Worm (Caenorhabditis elegans): ENCODE data around the gene unc-32.

Gene unc-32

DNA sequence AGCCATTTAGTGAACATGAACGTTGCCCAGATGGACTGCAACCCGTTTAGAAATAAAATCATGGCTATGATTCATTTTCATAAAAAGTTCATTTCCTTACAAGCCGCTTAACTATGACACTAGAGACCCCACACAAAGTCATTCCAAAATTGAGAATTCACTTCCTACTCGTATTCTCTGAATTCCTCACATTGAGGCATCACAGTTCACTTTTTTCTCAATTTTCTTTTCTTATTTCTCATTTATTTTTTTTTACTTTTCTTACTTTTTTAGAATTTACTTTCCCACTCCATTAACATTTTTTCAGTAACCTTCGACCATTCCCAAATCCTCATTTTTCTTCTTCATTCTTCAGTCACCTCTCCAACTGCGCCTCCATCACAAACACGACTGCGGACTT is 38.9 kb downstream of the unc-32 start, which contains the start of gene dhrr-1:
dhrr-1 (plus strand) TSS at position 301 of the 400 bp plus-strand sequence.
- TF ChIP-seq elt-1 (tag; optimal IDR thresholded peaks at IDR 0.05) (no peak), unc-62 (GFP tag; optimal IDR thresholded peaks at IDR 0.05) (no peak), ztf-4 (tag; optimal IDR thresholded peaks at IDR 0.05) (no peak), ceh-16 (tag; optimal IDR thresholded peaks at IDR 0.05) (no peak), nhr-28 (tag; optimal IDR thresholded peaks at IDR 0.05) (no peak), ceh-82 (tag; optimal IDR thresholded peaks at IDR 0.05) (no peak), ztf-11 (tag; optimal IDR thresholded peaks at IDR 0.05) (no peak), ceh-28 (tag; optimal IDR thresholded peaks at IDR 0.05) (no peak)

- no peak for TF ChIP-seq aly-2 (tag; optimal IDR thresholded peaks at IDR 0.05)
- TF ChIP-seq lin-39 (tag; optimal IDR thresholded peaks at IDR 0.05), result no peak
- no peak for TF ChIP-seq nhr-67 (tag; optimal IDR thresholded peaks at IDR 0.05)
Measured at ce11 chrIII:8946285-8946684, 40.9 kb downstream of the unc-32 start.

DNA sequence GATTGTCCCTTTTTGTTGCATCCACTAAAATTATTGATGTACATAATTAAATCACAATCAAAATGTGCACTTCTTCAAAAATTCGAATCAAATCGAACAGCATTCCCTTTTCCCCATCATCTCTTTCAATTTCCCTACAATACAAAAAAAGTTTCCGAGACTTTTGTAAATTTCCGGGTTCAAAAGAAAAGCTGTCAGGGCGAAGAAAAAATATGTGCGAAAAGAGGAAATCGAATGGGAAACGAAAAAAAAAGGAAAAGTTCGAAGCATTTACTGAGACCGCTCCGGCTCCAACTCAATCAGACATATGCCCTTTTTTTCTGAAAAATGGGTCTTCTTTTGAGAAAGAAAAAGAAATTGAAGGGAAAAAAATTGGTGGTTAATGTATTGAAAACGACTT is 43.7 kb downstream of the unc-32 start:
- TF ChIP-seq ztf-4 (tag; optimal IDR thresholded peaks at IDR 0.05) (no peak), egl-5 (tag; optimal IDR thresholded peaks at IDR 0.05) (no peak), fkh-10 (GFP tag; optimal IDR thresholded peaks at IDR 0.05) (peak; percentile 56), nhr-76 (tag; optimal IDR thresholded peaks at IDR 0.05) (no peak), ceh-82 (tag; optimal IDR thresholded peaks at IDR 0.05) (no peak)

DNA sequence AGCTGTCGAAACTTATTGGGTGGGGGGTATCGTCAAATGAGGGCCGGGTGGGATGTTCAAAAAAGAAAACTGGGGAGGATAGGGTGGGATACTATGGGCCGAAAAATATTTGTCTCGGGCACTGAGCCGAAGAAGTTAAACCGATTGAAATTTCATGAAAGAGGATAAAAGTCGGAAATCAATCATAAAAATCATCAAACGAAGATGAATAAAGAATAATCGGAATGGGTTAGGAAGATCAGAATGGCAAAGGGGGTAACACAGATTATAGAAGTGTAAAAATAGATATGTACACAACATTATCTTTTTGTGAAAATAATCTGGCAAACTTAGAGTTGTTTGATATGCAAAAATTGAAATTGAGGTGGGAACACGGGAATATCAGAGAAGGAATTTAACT is 50.1 kb downstream of the unc-32 start:
- TF ChIP-seq lin-15B (tag; optimal IDR thresholded peaks at IDR 0.05) (no peak), unc-62 (GFP tag; optimal IDR thresholded peaks at IDR 0.05) (no peak), fos-1 (tag; optimal IDR thresholded peaks at IDR 0.05) (no peak), pha-4 (tag; optimal IDR thresholded peaks at IDR 0.05) (no peak), elt-2 (tag; optimal IDR thresholded peaks at IDR 0.05) (no peak), ceh-28 (tag; optimal IDR thresholded peaks at IDR 0.05) (no peak), lsy-12 (tag; optimal IDR thresholded peaks at IDR 0.05) (no peak), ama-1 (optimal IDR thresholded peaks at IDR 0.05) (no peak), ceh-9 (tag; optimal IDR thresholded peaks at IDR 0.05) (no peak)

ce11 chrIII:8956146-8956646 is 50.8 kb downstream of the unc-32 start, which contains the start of the genes ZK643.5 and ZK643.2:
ZK643.5 (minus strand) TSS chrIII:8956196.
ZK643.2 (plus strand) TSS chrIII:8956540.
- peak; percentile 86 for TF ChIP-seq nfya-1 (tag; optimal IDR thresholded peaks at IDR 0.05; ENCODE audit: insufficient read depth)
- TF ChIP-seq pha-4 (tag; optimal IDR thresholded peaks at IDR 0.05), result peak; percentile 84
- peak; percentile 14 for TF ChIP-seq elt-2 (tag; optimal IDR thresholded peaks at IDR 0.05)
- no peak for TF ChIP-seq nhr-237 (tag; optimal IDR thresholded peaks at IDR 0.05)
- TF ChIP-seq egl-5 (tag; optimal IDR thresholded peaks at IDR 0.05), result peak; percentile 10
- TF ChIP-seq snpc-4 (tag; optimal IDR thresholded peaks at IDR 0.05), result peak; percentile 38
- peak; percentile 48 for TF ChIP-seq lin-15B (tag; optimal IDR thresholded peaks at IDR 0.05)
- TF ChIP-seq unc-62 (GFP tag; optimal IDR thresholded peaks at IDR 0.05), result no peak
- no peak for TF ChIP-seq skn-1 (tag; optimal IDR thresholded peaks at IDR 0.05)
- TF ChIP-seq ceh-82 (tag; optimal IDR thresholded peaks at IDR 0.05), result peak; percentile 11
- no peak for TF ChIP-seq daf-12 (tag; optimal IDR thresholded peaks at IDR 0.05)
- TF ChIP-seq R02D3.7 (tag; optimal IDR thresholded peaks at IDR 0.05), result peak; percentile 27
- peak; percentile 95 for TF ChIP-seq ceh-28 (tag; optimal IDR thresholded peaks at IDR 0.05)
- peak; percentile 86 for TF ChIP-seq hmg-11 (tag; optimal IDR thresholded peaks at IDR 0.05)

- TF ChIP-seq elt-1 (tag; optimal IDR thresholded peaks at IDR 0.05), result no peak
- no peak for TF ChIP-seq pqm-1 (tag; optimal IDR thresholded peaks at IDR 0.05)
- TF ChIP-seq nhr-43 (tag; optimal IDR thresholded peaks at IDR 0.05; ENCODE audit: poor library complexity, severe bottlenecking), result no peak
- no peak for TF ChIP-seq lsy-12 (tag; optimal IDR thresholded peaks at IDR 0.05)
- no peak for TF ChIP-seq snpc-4 (tag; optimal IDR thresholded peaks at IDR 0.05)
- TF ChIP-seq nhr-25 (tag; optimal IDR thresholded peaks at IDR 0.05), result no peak
- no peak for TF ChIP-seq ama-1 (optimal IDR thresholded peaks at IDR 0.05)
- TF ChIP-seq fkh-2 (tag; optimal IDR thresholded peaks at IDR 0.05), result no peak
- no peak for TF ChIP-seq ztf-11 (tag; optimal IDR thresholded peaks at IDR 0.05)
- no peak for TF ChIP-seq eor-1 (tag; optimal IDR thresholded peaks at IDR 0.05)
- no peak for TF ChIP-seq mdl-1 (tag; optimal IDR thresholded peaks at IDR 0.05)
- no peak for TF ChIP-seq zag-1 (tag; optimal IDR thresholded peaks at IDR 0.05)
- no peak for TF ChIP-seq elt-2 (tag; optimal IDR thresholded peaks at IDR 0.05)
- no peak for TF ChIP-seq nhr-23 (tag; optimal IDR thresholded peaks at IDR 0.05)
- TF ChIP-seq unc-62 (GFP tag; optimal IDR thresholded peaks at IDR 0.05), result no peak
- TF ChIP-seq nhr-237 (tag; optimal IDR thresholded peaks at IDR 0.05), result no peak
- no peak for TF ChIP-seq daf-12 (tag; optimal IDR thresholded peaks at IDR 0.05)
- no peak for TF ChIP-seq ceh-16 (tag; optimal IDR thresholded peaks at IDR 0.05)
- TF ChIP-seq ceh-9 (tag; optimal IDR thresholded peaks at IDR 0.05), result no peak
Measured at ce11 chrIII:8960664-8961063, 55.2 kb downstream of the unc-32 start, which contains the start of gene ZK643.6. ZK643.6 (minus strand) TSS chrIII:8960764.
